Fruit fly (Drosophila melanogaster): ENCODE results near the gene CG11655.
A peak's percentile ranks its signal among the peaks of the same experiment; 100 is the strongest.

The CG11655 gene

DNA sequence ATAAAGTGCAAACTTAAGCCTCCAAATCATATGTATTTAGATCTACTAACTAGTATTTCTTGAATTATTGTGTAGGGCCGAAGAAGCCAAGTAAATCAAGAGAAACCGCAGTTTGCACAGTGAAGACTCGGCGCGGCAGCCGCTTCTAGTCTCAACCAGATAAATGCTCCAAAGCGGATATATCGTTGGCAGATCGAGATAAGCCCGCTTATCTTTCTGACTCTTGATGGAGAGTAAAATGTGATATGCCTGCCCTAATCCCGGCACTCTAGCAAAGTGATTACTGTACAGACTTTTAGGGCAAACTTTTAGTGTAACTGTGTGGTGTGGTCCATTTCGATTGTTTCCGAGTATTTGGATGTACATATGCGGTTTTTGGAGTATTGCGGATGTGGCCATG, 4.5 kb upstream of the CG11655 start (continued):
- no peak for TF ChIP-seq acj6 (GFP tag; optimal IDR thresholded peaks at IDR 0.05)
- no peak for TF ChIP-seq CG11902 (GFP tag; optimal IDR thresholded peaks at IDR 0.05)
- TF ChIP-seq Lpt (GFP tag; optimal IDR thresholded peaks at IDR 0.05) = no peak
- no peak for TF ChIP-seq CG10669 (GFP tag; optimal IDR thresholded peaks at IDR 0.05)
- no peak for TF ChIP-seq CG7368 (GFP tag; optimal IDR thresholded peaks at IDR 0.05)
- peak; percentile 19 for TF ChIP-seq Hr4 (GFP tag; optimal IDR thresholded peaks at IDR 0.05)
- TF ChIP-seq Eip93F (GFP tag; optimal IDR thresholded peaks at IDR 0.05) = no peak
- no peak for TF ChIP-seq Sox102F (GFP tag; optimal IDR thresholded peaks at IDR 0.05)
- TF ChIP-seq Gug (GFP tag; IDR thresholded peaks at IDR 0.05) = 0 out of 2 replicates have a peak, but pooled peaks have one; percentile 30
- peak; percentile 30 for TF ChIP-seq Eip78C (GFP tag)
- no peak for TF ChIP-seq fd59A (GFP tag; optimal IDR thresholded peaks at IDR 0.05)

DNA sequence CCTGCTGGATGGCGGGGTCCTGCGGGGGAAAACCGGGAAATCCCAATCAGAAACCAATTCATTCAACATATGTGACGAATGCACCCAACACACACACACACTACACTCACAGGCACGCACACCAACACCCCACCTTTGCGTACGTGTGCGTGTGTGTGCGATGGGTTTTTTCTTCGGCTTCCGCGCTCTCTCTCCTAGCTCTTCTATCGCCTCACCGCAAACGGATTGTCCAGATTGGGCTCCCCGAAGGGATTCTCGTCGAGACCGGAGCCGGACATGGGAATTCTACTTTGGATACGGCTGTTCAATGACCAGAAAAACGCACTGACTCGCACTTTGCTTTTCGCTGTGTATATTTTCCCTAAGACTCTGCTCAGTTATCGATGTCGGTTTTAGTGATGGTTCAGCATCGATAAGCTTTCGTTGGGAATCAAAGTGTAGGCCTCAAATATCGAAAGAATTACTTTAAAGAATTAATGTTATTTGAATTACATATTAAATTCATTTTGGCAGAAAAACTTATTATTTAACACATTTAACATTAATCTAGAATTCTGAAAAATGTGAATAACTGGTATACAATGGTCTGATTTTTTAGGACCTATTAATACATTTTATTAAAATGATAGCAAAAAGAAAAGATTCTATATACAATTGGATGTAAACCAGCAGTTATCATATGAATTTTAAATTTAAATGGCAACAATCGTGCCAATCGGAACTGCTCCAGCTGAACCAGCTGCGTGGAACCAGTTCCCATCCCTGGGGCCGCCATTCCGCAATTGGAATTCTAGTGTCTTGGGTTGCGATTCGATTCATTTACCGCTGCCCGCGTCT, 3.6 kb upstream of the CG11655 start, which contains the start of the genes Scamp and Ahcy:
Gene Scamp (minus strand): TSS at position 394 of the 837 bp plus-strand sequence.
Gene Ahcy (plus strand): TSS at position 772 of the 837 bp plus-strand sequence.
- TF ChIP-seq topi (GFP tag; optimal IDR thresholded peaks at IDR 0.05) (no peak), Gug (GFP tag; IDR thresholded peaks at IDR 0.05) (no peak), CG10631 (GFP tag; optimal IDR thresholded peaks at IDR 0.05) (peak; percentile 26), CG11762 (GFP tag; optimal IDR thresholded peaks at IDR 0.05; ENCODE audit: insufficient read depth) (no peak), fkh (GFP tag; optimal IDR thresholded peaks at IDR 0.05) (no peak), CG15336 (GFP tag; IDR thresholded peaks at IDR 0.05) (0 out of 2 replicates have a peak, but pooled peaks have one; percentile 32), CG6808 (GFP tag; optimal IDR thresholded peaks at IDR 0.05) (no peak), CG9139 (GFP tag; optimal IDR thresholded peaks at IDR 0.05) (no peak), Ets21C (GFP tag; optimal IDR thresholded peaks at IDR 0.05) (peak; percentile 10), lz (GFP tag; optimal IDR thresholded peaks at IDR 0.05) (peak; percentile 28), cyc (GFP tag; optimal IDR thresholded peaks at IDR 0.05) (peak; percentile 24), dac (GFP tag; optimal IDR thresholded peaks at IDR 0.05) (no peak), CG6276 (GFP tag; optimal IDR thresholded peaks at IDR 0.05) (no peak), salr (GFP tag; optimal IDR thresholded peaks at IDR 0.05) (no peak), dsx (GFP tag; optimal IDR thresholded peaks at IDR 0.05; ENCODE audit: poor library complexity, severe bottlenecking) (no peak), vri (GFP tag; optimal IDR thresholded peaks at IDR 0.05) (no peak), eg (GFP tag; IDR thresholded peaks at IDR 0.05) (no peak), Met (GFP tag; optimal IDR thresholded peaks at IDR 0.05) (peak; percentile 45), spab (GFP tag; optimal IDR thresholded peaks at IDR 0.05) (no peak), Sox15 (GFP tag; optimal IDR thresholded peaks at IDR 0.05) (no peak), Eip78C (GFP tag) (peak; percentile 54), CG3032 (tag; optimal IDR thresholded peaks at IDR 0.05) (no peak), CG6163 (GFP tag; IDR thresholded peaks at IDR 0.05) (0 out of 3 replicates have a peak, but pooled peaks have one; percentile 12), Sox14 (GFP tag; optimal IDR thresholded peaks at IDR 0.05) (no peak), esn (GFP tag; optimal IDR thresholded peaks at IDR 0.05) (peak; percentile 45), Hr4 (GFP tag; optimal IDR thresholded peaks at IDR 0.05) (peak; percentile 32), Eip93F (GFP tag; optimal IDR thresholded peaks at IDR 0.05) (no peak), OdsH (GFP tag; optimal IDR thresholded peaks at IDR 0.05) (peak; percentile 27), CG4318 (GFP tag; optimal IDR thresholded peaks at IDR 0.05) (no peak), pdm3 (GFP tag; optimal IDR thresholded peaks at IDR 0.05) (peak; percentile 26), Eip75B (GFP tag; optimal IDR thresholded peaks at IDR 0.05) (peak; percentile 30), fd59A (GFP tag; optimal IDR thresholded peaks at IDR 0.05) (no peak), Ets96B (tag; optimal IDR thresholded peaks at IDR 0.05) (no peak), Hr38 (GFP tag; optimal IDR thresholded peaks at IDR 0.05) (no peak), Blimp-1 (GFP tag; optimal IDR thresholded peaks at IDR 0.05) (no peak), ss (GFP tag; optimal IDR thresholded peaks at IDR 0.05) (no peak), CG10669 (GFP tag; optimal IDR thresholded peaks at IDR 0.05) (no peak), CG3919 (GFP tag; optimal IDR thresholded peaks at IDR 0.05) (peak; percentile 26), net (GFP tag; optimal IDR thresholded peaks at IDR 0.05) (no peak), CG8319 (GFP tag; optimal IDR thresholded peaks at IDR 0.05) (no peak), CG16779 (tag; optimal IDR thresholded peaks at IDR 0.05) (peak; percentile 10), acj6 (GFP tag; optimal IDR thresholded peaks at IDR 0.05) (peak; percentile 12), CG6854 (GFP tag; optimal IDR thresholded peaks at IDR 0.05) (no peak), CG11902 (GFP tag; optimal IDR thresholded peaks at IDR 0.05) (no peak)

Data from whole organism, prepupa.